Worm (Caenorhabditis elegans): ENCODE data around the gene ZC513.2.

- TF ChIP-seq ref-1 (GFP tag; conservative IDR thresholded peaks at IDR 0.05) (no peak), flt-1 (GFP tag; IDR thresholded peaks at IDR 0.05) (no peak), ztf-23 (GFP tag; IDR thresholded peaks at IDR 0.05) (no peak), med-1 (GFP tag; optimal IDR thresholded peaks at IDR 0.05; ENCODE audit: insufficient read depth) (no peak), cog-1 (tag; optimal IDR thresholded peaks at IDR 0.05) (no peak), klf-2 (GFP tag; conservative IDR thresholded peaks at IDR 0.05) (no peak), ztf-29 (GFP tag; IDR thresholded peaks at IDR 0.05) (no peak), tab-1 (GFP tag; IDR thresholded peaks at IDR 0.05) (no peak), T22C8.4 (GFP tag; IDR thresholded peaks at IDR 0.05) (no peak)
Measured at ce11 chrV:8019783-8020182, 34.4 kb upstream of the ZC513.2 start.
